Fruit fly (Drosophila melanogaster) whole organism, embryonic: ENCODE measurements around the gene CG8944.

ENCODE experiments used
- Abd-B ChIP-seq: fragments of 200-800 bp; sonication (Bioruptor generic); optimal IDR thresholded peaks from 2 replicates; lab custom pipeline; 2018; ENCODE audit warnings: missing biosample characterization, mild to moderate bottlenecking, missing genetic modification characterization, moderate library complexity
- Ada2b ChIP-seq: fragments of 200-800 bp; sonication (Bioruptor generic); IDR thresholded peaks from 2 replicates; pipeline ENCODE4 v1.3.6; 2022; ENCODE audit warnings: missing biosample characterization, missing genetic modification characterization
- Atf-2 ChIP-seq: fragments of 200-800 bp; sonication (Bioruptor generic); optimal IDR thresholded peaks from 2 replicates; lab custom pipeline; 2016; ENCODE audit warnings: missing biosample characterization, missing genetic modification characterization
- CG10209 ChIP-seq: fragments of 200-800 bp; sonication (Bioruptor generic); optimal IDR thresholded peaks from 3 replicates; lab custom pipeline; 2017; ENCODE audit warnings: missing biosample characterization, mild to moderate bottlenecking, missing genetic modification characterization, missing genetic modification reagents
- CG10431 ChIP-seq: fragments of 200-800 bp; sonication (Bioruptor generic); optimal IDR thresholded peaks from 3 replicates; lab custom pipeline; 2018; ENCODE audit warnings: missing biosample characterization, mild to moderate bottlenecking, missing genetic modification characterization
- CG10654 ChIP-seq: fragments of 200-800 bp; sonication (Bioruptor generic); optimal IDR thresholded peaks from 2 replicates; lab custom pipeline; 2016; ENCODE audit warnings: missing biosample characterization, missing genetic modification characterization
- CG11398 ChIP-seq: fragments of 200-800 bp; sonication (Bioruptor generic); optimal IDR thresholded peaks from 2 replicates; lab custom pipeline; 2016; ENCODE audit warnings: missing biosample characterization, missing genetic modification characterization
- CG12391 ChIP-seq: fragments of 200-800 bp; sonication (Bioruptor generic); optimal IDR thresholded peaks from 3 replicates; lab custom pipeline; 2018; ENCODE audit warnings: missing biosample characterization, mild to moderate bottlenecking, missing genetic modification characterization, moderate library complexity
- CG12769 ChIP-seq: fragments of 200-800 bp; sonication (Bioruptor generic); optimal IDR thresholded peaks from 2 replicates; lab custom pipeline; 2019; ENCODE audit warnings: missing biosample characterization, mild to moderate bottlenecking, missing genetic modification characterization, moderate library complexity
- CG12942 ChIP-seq: fragments of 200-800 bp; sonication (Bioruptor generic); optimal IDR thresholded peaks from 3 replicates; lab custom pipeline; 2016; ENCODE audit warnings: missing biosample characterization, missing genetic modification characterization
- CG15269 ChIP-seq: fragments of 200-800 bp; sonication (Bioruptor generic); optimal IDR thresholded peaks from 2 replicates; lab custom pipeline; 2018; ENCODE audit warnings: missing biosample characterization, mild to moderate bottlenecking, missing genetic modification characterization, moderate library complexity
- CG1529 ChIP-seq: fragments of 200-800 bp; sonication (Bioruptor generic); optimal IDR thresholded peaks from 3 replicates; lab custom pipeline; 2018; ENCODE audit warnings: missing biosample characterization, missing genetic modification characterization
- CG17568 ChIP-seq: fragments of 200-800 bp; sonication (Bioruptor generic); optimal IDR thresholded peaks from 2 replicates; lab custom pipeline; 2018; ENCODE audit warnings: missing biosample characterization, mild to moderate bottlenecking, missing genetic modification characterization, moderate library complexity
- CG30020 ChIP-seq: fragments of 200-800 bp; optimal IDR thresholded peaks from 2 replicates; lab custom pipeline; 2019; ENCODE audit warnings: missing biosample characterization, mild to moderate bottlenecking, missing genetic modification characterization, moderate library complexity
- CG4730 ChIP-seq: fragments of 200-800 bp; sonication (Bioruptor generic); IDR thresholded peaks from 2 replicates; pipeline ENCODE4 v1.3.6; 2022; ENCODE audit warnings: missing biosample characterization, missing genetic modification characterization
- CG5180 ChIP-seq: fragments of 200-800 bp; sonication (Bioruptor generic); optimal IDR thresholded peaks from 3 replicates; lab custom pipeline; 2017; ENCODE audit warnings: missing biosample characterization, missing genetic modification characterization, mild to moderate bottlenecking, moderate library complexity, missing genetic modification reagents
- CG6254 ChIP-seq: fragments of 200-800 bp; sonication (Bioruptor generic); optimal IDR thresholded peaks from 3 replicates; lab custom pipeline; 2017; ENCODE audit warnings: mild to moderate bottlenecking, missing biosample characterization, missing genetic modification reagents, missing genetic modification characterization
- CG6683 ChIP-seq: fragments of 200-800 bp; sonication (Bioruptor generic); optimal IDR thresholded peaks from 2 replicates; lab custom pipeline; 2017; ENCODE audit warnings: missing biosample characterization, mild to moderate bottlenecking, missing genetic modification characterization, missing genetic modification reagents
- CG6791 ChIP-seq: fragments of 200-800 bp; sonication (Bioruptor generic); IDR thresholded peaks from 3 replicates; pipeline ENCODE4 v1.3.6; 2022; ENCODE audit warnings: missing biosample characterization, missing genetic modification characterization; ENCODE audit not compliant: partially characterized antibody
- Doc2 ChIP-seq: fragments of 200-800 bp; sonication (Bioruptor generic); IDR thresholded peaks from 2 replicates; pipeline ENCODE4 v1.3.6; 2022; ENCODE audit warnings: missing biosample characterization, missing genetic modification characterization
- Eip74EF ChIP-seq, 2 experiments: fragments of 200-800 bp in 1 of 2; fragments of >200 bp in 1 of 2; sonication (Bioruptor generic) in 1 of 2; optimal IDR thresholded peaks; 2 replicates each; lab custom pipeline; 2017 to 2019; ENCODE audit warnings: missing biosample characterization in 2 of 2, missing genetic modification characterization in 2 of 2, mild to moderate bottlenecking in 1 of 2, moderate library complexity in 1 of 2
- Fer2 ChIP-seq: fragments of 200-800 bp; sonication (Bioruptor generic); optimal IDR thresholded peaks from 2 replicates; lab custom pipeline; 2018; ENCODE audit warnings: missing biosample characterization, mild to moderate bottlenecking, missing genetic modification characterization, moderate library complexity
- H2.0 ChIP-seq: fragments of 200-800 bp; sonication (Bioruptor generic); IDR thresholded peaks from 2 replicates; pipeline ENCODE4 v1.3.6; 2022; ENCODE audit warnings: missing biosample characterization, missing genetic modification characterization
- HHEX ChIP-seq: fragments of 200-800 bp; sonication (Bioruptor generic); optimal IDR thresholded peaks from 3 replicates; lab custom pipeline; 2017; ENCODE audit warnings: missing biosample characterization, mild to moderate bottlenecking, missing genetic modification characterization, missing genetic modification reagents
- Hand ChIP-seq: fragments of 200-800 bp; sonication (Bioruptor generic); optimal IDR thresholded peaks from 2 replicates; lab custom pipeline; 2017; ENCODE audit warnings: mild to moderate bottlenecking, missing biosample characterization, missing genetic modification reagents, missing genetic modification characterization
- NFAT ChIP-seq: fragments of 200-800 bp; sonication (Bioruptor generic); IDR thresholded peaks from 2 replicates; pipeline ENCODE4 v1.3.6; 2022; ENCODE audit warnings: missing biosample characterization, missing genetic modification characterization
- Oaz ChIP-seq: fragments of 200-800 bp; sonication (Bioruptor generic); IDR thresholded peaks from 2 replicates; pipeline ENCODE4 v1.3.6; 2022; ENCODE audit warnings: missing biosample characterization, missing genetic modification characterization
- abd-A ChIP-seq: fragments of 200-800 bp; sonication (Bioruptor generic); optimal IDR thresholded peaks from 3 replicates; lab custom pipeline; 2019; ENCODE audit warnings: missing biosample characterization, mild to moderate bottlenecking, missing genetic modification characterization, moderate library complexity
- amos ChIP-seq: fragments of 200-800 bp; sonication (Bioruptor generic); IDR thresholded peaks from 2 replicates; pipeline ENCODE4 v1.3.6; 2022; ENCODE audit warnings: missing biosample characterization, missing genetic modification characterization; ENCODE audit not compliant: partially characterized antibody
- ara ChIP-seq: fragments of 200-800 bp; sonication (Bioruptor generic); IDR thresholded peaks from 2 replicates; pipeline ENCODE4 v1.3.6; 2022; ENCODE audit warnings: missing biosample characterization, missing genetic modification characterization
- cas ChIP-seq: fragments of 200-800 bp; sonication (Bioruptor generic); IDR thresholded peaks from 2 replicates; pipeline ENCODE4 v1.3.6; 2022; ENCODE audit warnings: missing biosample characterization, missing genetic modification characterization
- crc ChIP-seq: fragments of 200-800 bp; sonication (Bioruptor generic); optimal IDR thresholded peaks from 2 replicates; lab custom pipeline; 2016; ENCODE audit warnings: missing biosample characterization, missing genetic modification characterization
- crp ChIP-seq, 2 experiments: fragments of 200-800 bp; sonication (Bioruptor generic); optimal IDR thresholded peaks; 2 replicates in 1 of 2; 3 replicates in 1 of 2; lab custom pipeline; 2017; ENCODE audit warnings: missing biosample characterization in 2 of 2, missing genetic modification characterization in 2 of 2, mild to moderate bottlenecking in 1 of 2, moderate library complexity in 1 of 2
- cwo ChIP-seq: fragments of 200-800 bp; sonication (Bioruptor generic); optimal IDR thresholded peaks from 3 replicates; lab custom pipeline; 2017; ENCODE audit warnings: missing biosample characterization, missing genetic modification characterization, mild to moderate bottlenecking, moderate library complexity, missing genetic modification reagents
- ind ChIP-seq: fragments of 200-800 bp; sonication (Bioruptor generic); optimal IDR thresholded peaks from 3 replicates; lab custom pipeline; 2016; ENCODE audit warnings: missing biosample characterization, missing genetic modification characterization
- kay ChIP-seq: fragments of 200-800 bp; sonication (Bioruptor generic); optimal IDR thresholded peaks from 2 replicates; lab custom pipeline; 2016; ENCODE audit warnings: missing biosample characterization, missing genetic modification characterization
- oc ChIP-seq: fragments of 200-800 bp; sonication (Bioruptor generic); optimal IDR thresholded peaks from 2 replicates; lab custom pipeline; 2018; ENCODE audit warnings: missing biosample characterization, mild to moderate bottlenecking, missing genetic modification characterization, moderate library complexity
- p53 ChIP-seq: fragments of 200-800 bp; sonication (Bioruptor generic); optimal IDR thresholded peaks from 2 replicates; lab custom pipeline; 2016; ENCODE audit warnings: missing biosample characterization, missing genetic modification characterization
- pfk ChIP-seq: fragments of 200-800 bp; sonication (Bioruptor generic); optimal IDR thresholded peaks from 2 replicates; lab custom pipeline; 2018; ENCODE audit warnings: missing biosample characterization, mild to moderate bottlenecking, missing genetic modification characterization, moderate library complexity
- ro ChIP-seq: fragments of 200-800 bp; sonication (Bioruptor generic); IDR thresholded peaks from 2 replicates; pipeline ENCODE4 v1.3.6; 2022; ENCODE audit warnings: missing biosample characterization, missing genetic modification characterization
- row ChIP-seq: fragments of 200-800 bp; sonication (Bioruptor generic); IDR thresholded peaks from 3 replicates; pipeline ENCODE4 v1.3.6; 2022; ENCODE audit warnings: missing biosample characterization, missing genetic modification characterization
- run ChIP-seq: fragments of 200-800 bp; sonication (Bioruptor generic); optimal IDR thresholded peaks from 3 replicates; lab custom pipeline; 2018; ENCODE audit warnings: missing biosample characterization, mild to moderate bottlenecking, missing genetic modification characterization
- seq ChIP-seq: fragments of 200-800 bp; sonication (Bioruptor generic); IDR thresholded peaks from 2 replicates; pipeline ENCODE4 v1.3.6; 2022; ENCODE audit warnings: missing biosample characterization, missing genetic modification characterization
- sob ChIP-seq: fragments of 200-800 bp; sonication (Bioruptor generic); IDR thresholded peaks from 2 replicates; pipeline ENCODE4 v1.3.6; 2022; ENCODE audit warnings: missing biosample characterization, missing genetic modification characterization
- ssp ChIP-seq: fragments of 200-800 bp; sonication (Bioruptor generic); IDR thresholded peaks from 2 replicates; pipeline ENCODE4 v1.3.6; 2022; ENCODE audit warnings: missing biosample characterization, missing genetic modification characterization
- tll ChIP-seq, 2 experiments: fragments of 200-800 bp in 1 of 2; fragments of >200 bp in 1 of 2; sonication (Bioruptor generic) in 1 of 2; optimal IDR thresholded peaks; 2 replicates each; lab custom pipeline; 2017 to 2019; ENCODE audit warnings: missing biosample characterization in 2 of 2, missing genetic modification characterization in 2 of 2, mild to moderate bottlenecking in 1 of 2, moderate library complexity in 1 of 2
- ttk ChIP-seq: fragments of 200-800 bp; sonication (Bioruptor generic); IDR thresholded peaks from 2 replicates; pipeline ENCODE4 v2.1.2; 2022; ENCODE audit warnings: missing biosample characterization, missing genetic modification characterization
- vnd ChIP-seq: fragments of 200-800 bp; sonication (Bioruptor generic); IDR thresholded peaks from 3 replicates; pipeline ENCODE4 v1.3.6; 2022; ENCODE audit warnings: missing biosample characterization, missing genetic modification characterization; ENCODE audit not compliant: partially characterized antibody

CG8944 gene

dm6 chrX:15760447-15761297 lies 14.6 kb upstream of the CG8944 start, which contains the start of the genes Graf and mRpL3 (continued):
- no peak for TF ChIP-seq run
- TF ChIP-seq CG4730 (GFP tag; lab: Robert Waterston, UW) = no peak
- TF ChIP-seq ro = no peak
- no peak for TF ChIP-seq Ada2b
- no peak for TF ChIP-seq Eip74EF (GFP tag; optimal IDR thresholded peaks at IDR 0.05; lab: Kevin White, UChicago)
- no peak for TF ChIP-seq CG10209 (GFP tag; lab: Kevin White, UChicago)
- TF ChIP-seq Oaz (GFP tag; lab: Robert Waterston, UW) = no peak
- peak; percentile 84 for TF ChIP-seq ssp
- TF ChIP-seq CG6254 = no peak
- no peak for TF ChIP-seq CG12769
- no peak for TF ChIP-seq ttk
- no peak for TF ChIP-seq CG1529 (GFP tag; lab: Kevin White, UChicago)
- TF ChIP-seq CG12942 (GFP tag; lab: Kevin White, UChicago) = no peak
- no peak for TF ChIP-seq Hand (GFP tag; lab: Kevin White, UChicago)
- TF ChIP-seq ind (GFP tag; lab: Kevin White, UChicago) = no peak
- no peak for TF ChIP-seq crp (GFP tag; optimal IDR thresholded peaks at IDR 0.05; lab: Kevin White, UChicago)
- no peak for TF ChIP-seq sob (GFP tag; lab: Robert Waterston, UW)
- TF ChIP-seq Doc2 = no peak
- TF ChIP-seq CG12391 (tag; lab: Kevin White, UChicago) = no peak
- TF ChIP-seq CG6683 (GFP tag; lab: Kevin White, UChicago) = no peak
- no peak for TF ChIP-seq p53
- TF ChIP-seq CG10431 (GFP tag; lab: Kevin White, UChicago) = no peak
- no peak for TF ChIP-seq CG11398 (GFP tag; lab: Kevin White, UChicago)
- no peak for TF ChIP-seq NFAT (GFP tag; lab: Robert Waterston, UW)
- no peak for TF ChIP-seq seq (GFP tag; lab: Robert Waterston, UW)
- no peak for TF ChIP-seq cwo (GFP tag; lab: Kevin White, UChicago)
- TF ChIP-seq CG30020 (tag; lab: Kevin White, UChicago) = peak; percentile 96
- no peak for TF ChIP-seq crc (GFP tag; lab: Kevin White, UChicago)
- TF ChIP-seq amos (GFP tag; lab: Robert Waterston, UW) = peak; percentile 95
- no peak for TF ChIP-seq HHEX (GFP tag; lab: Kevin White, UChicago)
- no peak for TF ChIP-seq kay
- no peak for TF ChIP-seq Abd-B
- no peak for TF ChIP-seq oc (tag; lab: Kevin White, UChicago)
- no peak for TF ChIP-seq Fer2
- TF ChIP-seq ara (GFP tag; lab: Robert Waterston, UW) = no peak
- TF ChIP-seq cas (GFP tag; lab: Robert Waterston, UW) = no peak
- no peak for TF ChIP-seq Atf-2 (GFP tag; lab: Kevin White, UChicago)
- TF ChIP-seq row (GFP tag; lab: Robert Waterston, UW) = peak; percentile 57
- TF ChIP-seq abd-A (tag; lab: Kevin White, UChicago) = no peak
- TF ChIP-seq CG17568 (GFP tag; lab: Kevin White, UChicago) = no peak
- TF ChIP-seq vnd = peak; percentile 90
- TF ChIP-seq CG5180 (GFP tag; lab: Kevin White, UChicago) = no peak
- TF ChIP-seq tll (GFP tag; optimal IDR thresholded peaks at IDR 0.05; lab: Kevin White, UChicago) = peak in 1 of 2 experiments; percentile 2
- TF ChIP-seq CG15269 = no peak
- TF ChIP-seq H2.0 (GFP tag; lab: Robert Waterston, UW) = no peak
- peak; percentile 89 for TF ChIP-seq pfk (GFP tag; lab: Kevin White, UChicago)
- TF ChIP-seq CG10654 (GFP tag; lab: Kevin White, UChicago) = no peak
- peak; percentile 94 for TF ChIP-seq CG6791
